Worm (Caenorhabditis elegans) whole organism, young adult: Measurements from ENCODE around the gene Y73F4A.1.

ENCODE experiments used
- B0019.2 ChIP-seq: fragments of 200-800 bp; sonication (Bioruptor generic); conservative IDR thresholded peaks from 2 replicates; pipeline ENCODE4 v1.3.6; 2022; ENCODE audit warnings: missing genetic modification reagents, missing genetic modification characterization, missing compliant biosample characterization
- F37B4.10 ChIP-seq: fragments of 200-800 bp; sonication (Bioruptor generic); IDR thresholded peaks from 2 replicates; pipeline ENCODE4 v1.3.6; 2022; ENCODE audit warnings: missing genetic modification characterization, missing compliant biosample characterization
- F57A8.1 ChIP-seq: fragments of 200-800 bp; sonication (Bioruptor generic); optimal IDR thresholded peaks from 2 replicates; lab custom pipeline; 2018; ENCODE audit warnings: mild to moderate bottlenecking, missing genetic modification characterization, moderate library complexity, missing compliant biosample characterization
- ccch-3 ChIP-seq: fragments of 200-800 bp; sonication (Bioruptor generic); optimal IDR thresholded peaks from 2 replicates; lab custom pipeline; 2018; ENCODE audit warnings: mild to moderate bottlenecking, missing genetic modification characterization, missing compliant biosample characterization
- cebp-2 ChIP-seq: fragments of 200-800 bp; sonication (Bioruptor generic); IDR thresholded peaks from 2 replicates; pipeline ENCODE4 v1.3.6; 2022; ENCODE audit warnings: missing genetic modification characterization, missing compliant biosample characterization
- him-1 ChIP-seq: sonication (generic microtip); optimal IDR thresholded peaks from 2 replicates; lab custom pipeline; 2016; ENCODE audit warnings: missing genotype, missing genetic modification reagents, missing genetic modification characterization, missing compliant biosample characterization
- lin-35 ChIP-seq, 3 experiments: fragments of 150-350 bp in 2 of 3; sonication (generic microtip) in 1 of 3; optimal IDR thresholded peaks; 2 replicates each; lab custom pipeline; 2014 to 2018; ENCODE audit warnings: missing biosample characterization in 3 of 3, missing genetic modification characterization in 3 of 3, missing genetic modification reagents in 3 of 3
- lsl-1 ChIP-seq: fragments of 200-800 bp; sonication (Bioruptor generic); optimal IDR thresholded peaks from 2 replicates; lab custom pipeline; 2018; ENCODE audit warnings: mild to moderate bottlenecking, missing genetic modification characterization, moderate library complexity, missing compliant biosample characterization
- lsy-27 ChIP-seq: sonication (generic microtip); optimal IDR thresholded peaks from 2 replicates; lab custom pipeline; 2017; ENCODE audit warnings: missing genetic modification characterization, mild to moderate bottlenecking, missing compliant biosample characterization, antibody characterized with exemption, missing genotype, borderline replicate concordance; ENCODE audit not compliant: insufficient read depth
- madf-6 ChIP-seq: fragments of 200-800 bp; sonication (Bioruptor generic); IDR thresholded peaks from 2 replicates; pipeline ENCODE4 v1.3.6; 2022; ENCODE audit warnings: missing genetic modification reagents, missing genetic modification characterization, missing compliant biosample characterization
- pbrm-1 ChIP-seq: fragments of 200-800 bp; sonication (Bioruptor generic); IDR thresholded peaks from 2 replicates; pipeline ENCODE4 v1.3.6; 2022; ENCODE audit warnings: missing genetic modification reagents, missing genetic modification characterization, missing compliant biosample characterization
- pha-4 ChIP-seq: fragments of 150-350 bp; sonication (generic microtip); optimal IDR thresholded peaks from 2 replicates; lab custom pipeline; 2014; ENCODE audit warnings: missing biosample characterization, missing genetic modification reagents, missing genetic modification characterization
- unc-62 ChIP-seq: fragments of 150-350 bp; optimal IDR thresholded peaks from 2 replicates; lab custom pipeline; 2014; ENCODE audit warnings: missing biosample characterization, missing genetic modification reagents, missing genetic modification characterization
- ztf-25 ChIP-seq: fragments of 200-800 bp; sonication (Bioruptor generic); IDR thresholded peaks from 2 replicates; pipeline ENCODE4 v1.3.6; 2022; ENCODE audit warnings: missing genetic modification reagents, missing genetic modification characterization, missing compliant biosample characterization

ce11 chrIV:9094356-9094755 is 49.2 kb upstream of the Y73F4A.1 start, which contains the start of gene mrpl-42:
- no peak for TF ChIP-seq him-1 (tag; lab: Kevin White, UChicago)
- TF ChIP-seq lsl-1: no peak
- TF ChIP-seq unc-62 (GFP tag; lab: Kevin White, UChicago): no peak
- TF ChIP-seq F37B4.10 (GFP tag; lab: Robert Waterston, UW): no peak
- TF ChIP-seq pbrm-1 (GFP tag; lab: Robert Waterston, UW): no peak
- TF ChIP-seq F57A8.1: no peak
- TF ChIP-seq ccch-3 (GFP tag; lab: Kevin White, UChicago): no peak
- TF ChIP-seq madf-6: no peak
- no peak for TF ChIP-seq lin-35 (GFP tag; optimal IDR thresholded peaks at IDR 0.05; lab: Kevin White, UChicago)
- no peak for TF ChIP-seq pha-4
- no peak for TF ChIP-seq ztf-25 (GFP tag; lab: Robert Waterston, UW)
- TF ChIP-seq lsy-27 (tag; lab: Kevin White, UChicago): no peak
- no peak for TF ChIP-seq B0019.2 (GFP tag; lab: Robert Waterston, UW)
- no peak for TF ChIP-seq cebp-2 (GFP tag; lab: Robert Waterston, UW)
